Worm (Caenorhabditis elegans) whole organism, late embryonic: ENCODE data around the gene cbs-1.

Experiments used
- F13H6.1 ChIP-seq: sonication (generic microtip); optimal IDR thresholded peaks from 2 replicates; lab custom pipeline; 2016; ENCODE audit warnings: missing genetic modification characterization, missing compliant biosample characterization
- nhr-11 ChIP-seq: fragments of 150-350 bp; optimal IDR thresholded peaks from 2 replicates; lab custom pipeline; 2014; ENCODE audit warnings: missing biosample characterization, missing genetic modification characterization
- pqm-1 ChIP-seq: sonication (generic microtip); optimal IDR thresholded peaks from 2 replicates; lab custom pipeline; 2016; ENCODE audit warnings: missing genetic modification characterization, missing compliant biosample characterization
- rnt-1 ChIP-seq: sonication (generic microtip); optimal IDR thresholded peaks from 2 replicates; lab custom pipeline; 2016; ENCODE audit warnings: missing genetic modification characterization, missing compliant biosample characterization

- no peak for TF ChIP-seq pqm-1 (tag; lab: Kevin White, UChicago)
- TF ChIP-seq rnt-1: no peak
- TF ChIP-seq F13H6.1: no peak
- no peak for TF ChIP-seq nhr-11 (tag; lab: Kevin White, UChicago)
These were observed 30.1 kb downstream of the cbs-1 start, which contains the start of gene W07E11.1 for ce11 chrX:10084050-10084672.
